Worm (Caenorhabditis elegans) whole organism, L4/young adult: ENCODE measurements around the gene ins-22.

Experiments
- W03F9.2 ChIP-seq: fragments of 150-350 bp; optimal IDR thresholded peaks from 2 replicates; lab custom pipeline; 2014; ENCODE audit warnings: missing biosample characterization, missing genetic modification characterization
- him-1 ChIP-seq: sonication (generic microtip); optimal IDR thresholded peaks from 2 replicates; lab custom pipeline; 2016; ENCODE audit warnings: missing genotype, missing genetic modification reagents, missing genetic modification characterization, missing compliant biosample characterization

ce11 chrIII:10025989-10026388, at the start of gene ins-22:
- TF ChIP-seq him-1 = no peak
- TF ChIP-seq W03F9.2 (tag; lab: Kevin White, UChicago) = no peak
